Worm (Caenorhabditis elegans): Measurements from ENCODE around the gene wdr-37.

The wdr-37 gene

ce11 chrIII:5565699-5566098 is 34.2 kb downstream of the wdr-37 start:
- TF ChIP-seq ref-2 (tag; optimal IDR thresholded peaks at IDR 0.05) (no peak), unc-55 (GFP tag; optimal IDR thresholded peaks at IDR 0.05) (peak; percentile 8)

DNA sequence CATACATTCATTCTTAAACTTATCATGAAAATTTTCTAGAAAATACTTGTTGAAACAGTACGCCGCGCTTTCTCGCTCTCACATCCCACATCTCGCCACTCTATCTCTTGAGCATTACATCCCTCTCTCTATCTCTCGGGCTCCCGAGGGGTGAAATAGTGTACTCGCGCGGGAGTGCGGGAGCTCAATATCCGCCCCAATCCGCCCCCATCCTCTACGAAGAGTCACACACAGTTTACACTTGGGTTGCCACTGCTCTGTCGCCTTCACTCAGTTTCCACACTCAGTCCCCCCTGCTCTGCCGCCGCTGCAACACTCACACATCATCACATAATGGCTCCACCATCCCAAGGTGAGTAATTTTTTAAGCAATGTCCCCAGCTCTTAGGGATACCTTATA is 35.1 kb downstream of the wdr-37 start, which contains the start of gene mlc-3:
TSS of gene mlc-3 (plus strand) at position 227 of the 400 bp plus-strand sequence.
- TF ChIP-seq tbx-7 (tag; optimal IDR thresholded peaks at IDR 0.05), result no peak
- TF ChIP-seq ttx-3 (tag; optimal IDR thresholded peaks at IDR 0.05), result no peak
- TF ChIP-seq fkh-6 (tag; optimal IDR thresholded peaks at IDR 0.05), result no peak
- no peak for TF ChIP-seq madf-2 (tag; optimal IDR thresholded peaks at IDR 0.05)
- no peak for TF ChIP-seq ceh-30 (tag; optimal IDR thresholded peaks at IDR 0.05)
- no peak for TF ChIP-seq hlh-13 (GFP tag; optimal IDR thresholded peaks at IDR 0.05)
- no peak for TF ChIP-seq che-1 (tag; optimal IDR thresholded peaks at IDR 0.05)
- peak; percentile 68 for TF ChIP-seq ets-4 (tag; optimal IDR thresholded peaks at IDR 0.05)
- TF ChIP-seq ceh-34 (tag; optimal IDR thresholded peaks at IDR 0.05), result peak; percentile 58
- no peak for TF ChIP-seq nhr-232 (tag; optimal IDR thresholded peaks at IDR 0.05)
- no peak for TF ChIP-seq sdc-2 (tag; optimal IDR thresholded peaks at IDR 0.05)
- no peak for TF ChIP-seq hlh-15 (tag; optimal IDR thresholded peaks at IDR 0.05)
- peak; percentile 47 for TF ChIP-seq pat-9 (tag; optimal IDR thresholded peaks at IDR 0.05)
- TF ChIP-seq lim-6 (tag; optimal IDR thresholded peaks at IDR 0.05), result no peak
- no peak for TF ChIP-seq hlh-30 (tag; optimal IDR thresholded peaks at IDR 0.05; ENCODE audit: insufficient read depth)
- no peak for TF ChIP-seq K02D7.2 (tag; optimal IDR thresholded peaks at IDR 0.05)
- TF ChIP-seq fax-1 (tag; optimal IDR thresholded peaks at IDR 0.05), result no peak
- no peak for TF ChIP-seq ceh-6 (GFP tag; optimal IDR thresholded peaks at IDR 0.05)
- no peak for TF ChIP-seq odd-2 (tag; optimal IDR thresholded peaks at IDR 0.05)
- no peak for TF ChIP-seq mec-3 (tag; optimal IDR thresholded peaks at IDR 0.05; ENCODE audit: borderline replicate concordance)
- no peak for TF ChIP-seq F13H6.1 (tag; optimal IDR thresholded peaks at IDR 0.05)
- no peak for TF ChIP-seq pros-1 (tag; optimal IDR thresholded peaks at IDR 0.05)
- peak; percentile 13 for TF ChIP-seq nfya-1 (tag; optimal IDR thresholded peaks at IDR 0.05)
- no peak for TF ChIP-seq ama-1 (optimal IDR thresholded peaks at IDR 0.05)
- TF ChIP-seq Y22D7AL.16 (tag; optimal IDR thresholded peaks at IDR 0.05), result no peak
- no peak for TF ChIP-seq sox-4 (tag; optimal IDR thresholded peaks at IDR 0.05)
- no peak for TF ChIP-seq K09A11.1 (tag; optimal IDR thresholded peaks at IDR 0.05; ENCODE audit: insufficient read depth)
- TF ChIP-seq T23F11.4 (GFP tag; optimal IDR thresholded peaks at IDR 0.05), result no peak
- no peak for TF ChIP-seq dve-1 (tag; optimal IDR thresholded peaks at IDR 0.05)
- no peak for TF ChIP-seq unc-86 (tag; optimal IDR thresholded peaks at IDR 0.05)
- no peak for TF ChIP-seq pha-2 (tag; optimal IDR thresholded peaks at IDR 0.05)
- TF ChIP-seq ceh-18 (tag; optimal IDR thresholded peaks at IDR 0.05), result peak; percentile 73
- no peak for TF ChIP-seq syd-9 (tag; optimal IDR thresholded peaks at IDR 0.05)
- TF ChIP-seq ztf-16 (tag; optimal IDR thresholded peaks at IDR 0.05), result no peak
- TF ChIP-seq eyg-1 (tag; optimal IDR thresholded peaks at IDR 0.05), result peak; percentile 14
- no peak for TF ChIP-seq sox-2 (GFP tag; IDR thresholded peaks at IDR 0.05)
- TF ChIP-seq rnt-1 (tag; optimal IDR thresholded peaks at IDR 0.05), result no peak
- TF ChIP-seq ceh-14 (tag; optimal IDR thresholded peaks at IDR 0.05), result peak; percentile 34
- no peak for TF ChIP-seq pax-1 (tag; optimal IDR thresholded peaks at IDR 0.05)
- no peak for TF ChIP-seq fkh-10 (GFP tag; optimal IDR thresholded peaks at IDR 0.05)
- TF ChIP-seq elt-4 (tag; optimal IDR thresholded peaks at IDR 0.05), result no peak
- TF ChIP-seq ceh-19 (GFP tag; optimal IDR thresholded peaks at IDR 0.05), result no peak
- no peak for TF ChIP-seq unc-42 (tag; optimal IDR thresholded peaks at IDR 0.05)
- TF ChIP-seq C08G9.2 (tag; optimal IDR thresholded peaks at IDR 0.05), result no peak
- TF ChIP-seq ceh-22 (tag; optimal IDR thresholded peaks at IDR 0.05), result no peak
- TF ChIP-seq pha-4 (tag; optimal IDR thresholded peaks at IDR 0.05), result no peak
- no peak for TF ChIP-seq dmd-4 (tag; optimal IDR thresholded peaks at IDR 0.05; ENCODE audit: borderline replicate concordance)
- TF ChIP-seq elt-2 (tag; optimal IDR thresholded peaks at IDR 0.05), result no peak
- TF ChIP-seq gmeb-2 (tag; optimal IDR thresholded peaks at IDR 0.05), result no peak
- TF ChIP-seq unc-3 (GFP tag; conservative IDR thresholded peaks at IDR 0.05), result no peak
- no peak for TF ChIP-seq unc-3 (tag; optimal IDR thresholded peaks at IDR 0.05)
